Fruit fly (Drosophila melanogaster) whole organism, embryonic: ENCODE measurements around the gene CG42541.

Source experiments
- C15 ChIP-seq: fragments of 200-800 bp; sonication (Bioruptor generic); IDR thresholded peaks from 3 replicates; pipeline ENCODE4 v1.3.6; 2022; ENCODE audit warnings: missing biosample characterization, missing genetic modification characterization
- CG10267 ChIP-seq: fragments of 200-800 bp; sonication (Bioruptor generic); optimal IDR thresholded peaks from 2 replicates; lab custom pipeline; 2018; ENCODE audit warnings: missing biosample characterization, mild to moderate bottlenecking, missing genetic modification characterization, moderate library complexity
- Optix ChIP-seq: fragments of 200-800 bp; sonication (Bioruptor generic); IDR thresholded peaks from 3 replicates; pipeline ENCODE4 v1.3.6; 2022; ENCODE audit warnings: missing biosample characterization, missing genetic modification characterization
- twi ChIP-seq: fragments of 200-800 bp; optimal IDR thresholded peaks from 2 replicates; lab custom pipeline; 2019; ENCODE audit warnings: missing biosample characterization, mild to moderate bottlenecking, missing genetic modification characterization, moderate library complexity

dm6 chrX:3949409-3950178 is 19.2 kb upstream of the CG42541 start:
- TF ChIP-seq C15 (GFP tag; lab: Robert Waterston, UW) (no peak), CG10267 (tag; lab: Kevin White, UChicago) (no peak), Optix (GFP tag; lab: Robert Waterston, UW) (no peak), twi (no peak)
